Worm (Caenorhabditis elegans) whole organism, L1 larva: ENCODE results near the gene F23D12.3.

Source experiments
- C04F5.9 ChIP-seq: sonication (generic microtip); optimal IDR thresholded peaks from 2 replicates; lab custom pipeline; 2016; ENCODE audit warnings: missing genetic modification characterization, missing compliant biosample characterization
- C34B4.2 ChIP-seq: sonication (generic microtip); optimal IDR thresholded peaks from 2 replicates; lab custom pipeline; 2017; ENCODE audit warnings: mild to moderate bottlenecking, missing genetic modification characterization, missing compliant biosample characterization
- Y116A8C.19 ChIP-seq: sonication (generic microtip); optimal IDR thresholded peaks from 2 replicates; lab custom pipeline; 2016; ENCODE audit warnings: missing compliant biosample characterization, missing genetic modification characterization, borderline replicate concordance
- alr-1 ChIP-seq: fragments of 200-800 bp; sonication (Bioruptor generic); optimal IDR thresholded peaks from 2 replicates; lab custom pipeline; 2018; ENCODE audit warnings: borderline replicate concordance, mild to moderate bottlenecking, missing genetic modification characterization, missing compliant biosample characterization
- ama-1 ChIP-seq: fragments of 150-350 bp; optimal IDR thresholded peaks from 2 replicates; lab custom pipeline; 2014
- blmp-1 ChIP-seq: fragments of 150-350 bp; optimal IDR thresholded peaks from 2 replicates; lab custom pipeline; 2014; ENCODE audit warnings: missing biosample characterization, missing genetic modification characterization
- ceh-63 ChIP-seq: fragments of 200-800 bp; sonication (Bioruptor generic); optimal IDR thresholded peaks from 2 replicates; lab custom pipeline; 2018; ENCODE audit warnings: mild to moderate bottlenecking, missing genetic modification characterization, missing compliant biosample characterization
- ceh-82 ChIP-seq, 3 experiments: fragments of 150-350 bp in 1 of 3; sonication (generic microtip) in 2 of 3; optimal IDR thresholded peaks; 2 replicates each; lab custom pipeline; 2014 to 2017; ENCODE audit warnings: missing biosample characterization in 3 of 3, missing genetic modification characterization in 3 of 3
- ceh-88 ChIP-seq: fragments of 200-800 bp; sonication (Bioruptor generic); IDR thresholded peaks from 2 replicates; pipeline ENCODE4 v1.3.6; 2022; ENCODE audit warnings: missing genetic modification characterization, missing compliant biosample characterization
- ces-1 ChIP-seq: fragments of 150-350 bp; optimal IDR thresholded peaks from 2 replicates; lab custom pipeline; 2014; ENCODE audit warnings: missing biosample characterization, missing genetic modification reagents, missing genetic modification characterization
- dsc-1 ChIP-seq: sonication (generic microtip); optimal IDR thresholded peaks from 2 replicates; lab custom pipeline; 2016; ENCODE audit warnings: mild to moderate bottlenecking, missing genetic modification characterization, missing compliant biosample characterization
- efl-1 ChIP-seq, 4 experiments: fragments of 150-350 bp; optimal IDR thresholded peaks in 3 of 4; peaks in 1 of 4; 1 replicate in 1 of 4; 2 replicates in 3 of 4; lab custom pipeline; 2014; ENCODE audit warnings: missing biosample characterization in 2 of 4, missing genetic modification characterization in 2 of 4, missing genetic modification reagents in 2 of 4
- efl-3 ChIP-seq: fragments of 200-800 bp; sonication (Bioruptor generic); optimal IDR thresholded peaks from 2 replicates; lab custom pipeline; 2018; ENCODE audit warnings: mild to moderate bottlenecking, missing genetic modification characterization, missing compliant biosample characterization
- elt-2 ChIP-seq: sonication (generic microtip); optimal IDR thresholded peaks from 2 replicates; lab custom pipeline; 2016; ENCODE audit warnings: missing genetic modification characterization, mild to moderate bottlenecking, inconsistent platforms, missing compliant biosample characterization, missing genetic modification reagents
- elt-3 ChIP-seq, 6 experiments: fragments of 150-350 bp in 1 of 6; sonication (generic microtip); optimal IDR thresholded peaks; 2 replicates each; lab custom pipeline; 2017 to 2018; ENCODE audit warnings: missing biosample characterization in 6 of 6, missing genetic modification characterization in 6 of 6, inconsistent platforms in 1 of 6
- fkh-8 ChIP-seq: sonication (generic microtip); optimal IDR thresholded peaks from 2 replicates; lab custom pipeline; 2016; ENCODE audit warnings: mild to moderate bottlenecking, missing genetic modification characterization, missing compliant biosample characterization
- isw-1 ChIP-seq: fragments of 200-800 bp; sonication (Bioruptor generic); IDR thresholded peaks from 2 replicates; pipeline ENCODE4 v1.3.6; 2022; ENCODE audit warnings: missing genetic modification characterization, missing compliant biosample characterization
- jun-1 ChIP-seq: fragments of 150-350 bp; optimal IDR thresholded peaks from 2 replicates; lab custom pipeline; 2014; ENCODE audit warnings: missing biosample characterization, missing genetic modification reagents, missing genetic modification characterization
- lin-13 ChIP-seq: fragments of 150-350 bp; optimal IDR thresholded peaks from 2 replicates; lab custom pipeline; 2014; ENCODE audit warnings: missing biosample characterization, missing genetic modification reagents, missing genetic modification characterization
- lin-14 ChIP-seq: fragments of 200-800 bp; sonication (Bioruptor generic); optimal IDR thresholded peaks from 2 replicates; lab custom pipeline; 2018; ENCODE audit warnings: mild to moderate bottlenecking, missing genetic modification characterization, moderate library complexity, missing compliant biosample characterization
- lin-15B ChIP-seq: fragments of 150-350 bp; sonication (generic microtip); optimal IDR thresholded peaks from 3 replicates; lab custom pipeline; 2014; ENCODE audit warnings: missing biosample characterization, missing genetic modification characterization
- lin-35 ChIP-seq, 2 experiments: fragments of 150-350 bp; optimal IDR thresholded peaks; 2 replicates each; lab custom pipeline; 2014; ENCODE audit warnings: missing biosample characterization in 2 of 2, missing genetic modification characterization in 2 of 2, missing genetic modification reagents in 2 of 2
- lin-39 ChIP-seq: fragments of 150-350 bp; optimal IDR thresholded peaks from 2 replicates; lab custom pipeline; 2014; ENCODE audit warnings: missing biosample characterization, missing genetic modification reagents, missing genetic modification characterization
- lir-3 ChIP-seq: sonication (generic microtip); optimal IDR thresholded peaks from 2 replicates; lab custom pipeline; 2016; ENCODE audit warnings: mild to moderate bottlenecking, missing genetic modification characterization, moderate library complexity, missing compliant biosample characterization; ENCODE audit not compliant: poor library complexity
- lsy-2 ChIP-seq, 2 experiments: fragments of 150-350 bp; optimal IDR thresholded peaks; 2 replicates each; lab custom pipeline; 2014; ENCODE audit warnings: missing biosample characterization in 2 of 2, missing genetic modification characterization in 2 of 2
- mdl-1 ChIP-seq, 2 experiments: fragments of 150-350 bp; optimal IDR thresholded peaks; 2 replicates each; lab custom pipeline; 2014 to 2017; ENCODE audit warnings: missing biosample characterization in 2 of 2, missing genetic modification characterization in 2 of 2, inconsistent platforms in 1 of 2
- mef-2 ChIP-seq: fragments of 150-350 bp; optimal IDR thresholded peaks from 2 replicates; lab custom pipeline; 2014; ENCODE audit warnings: missing biosample characterization, missing genetic modification characterization
- nhr-11 ChIP-seq: fragments of 150-350 bp; optimal IDR thresholded peaks from 2 replicates; lab custom pipeline; 2014; ENCODE audit warnings: missing biosample characterization, missing genetic modification characterization
- nhr-19 ChIP-seq: fragments of 200-800 bp; sonication (Bioruptor generic); conservative IDR thresholded peaks from 2 replicates; pipeline ENCODE4 v1.3.6; 2022; ENCODE audit warnings: missing genetic modification characterization, missing compliant biosample characterization
- nhr-20 ChIP-seq: sonication (generic microtip); optimal IDR thresholded peaks from 2 replicates; lab custom pipeline; 2016; ENCODE audit warnings: mild to moderate bottlenecking, missing genetic modification characterization, missing compliant biosample characterization
- nhr-47 ChIP-seq: sonication (generic microtip); optimal IDR thresholded peaks from 2 replicates; lab custom pipeline; 2016; ENCODE audit warnings: mild to moderate bottlenecking, missing genetic modification characterization, moderate library complexity, missing compliant biosample characterization
- nhr-71 ChIP-seq: sonication (generic microtip); optimal IDR thresholded peaks from 2 replicates; lab custom pipeline; 2016; ENCODE audit warnings: mild to moderate bottlenecking, missing genetic modification characterization, moderate library complexity, missing compliant biosample characterization
- nhr-76 ChIP-seq: sonication (generic microtip); optimal IDR thresholded peaks from 2 replicates; lab custom pipeline; 2017; ENCODE audit warnings: missing biosample characterization, missing genetic modification characterization
- nhr-84 ChIP-seq: sonication (generic microtip); optimal IDR thresholded peaks from 2 replicates; lab custom pipeline; 2017; ENCODE audit warnings: missing biosample characterization, missing genetic modification characterization
- nhr-90 ChIP-seq: sonication (generic microtip); optimal IDR thresholded peaks from 2 replicates; lab custom pipeline; 2016; ENCODE audit warnings: mild to moderate bottlenecking, missing genetic modification characterization, missing compliant biosample characterization; ENCODE audit not compliant: poor library complexity
- pag-3 ChIP-seq: sonication (generic microtip); optimal IDR thresholded peaks from 2 replicates; lab custom pipeline; 2017; ENCODE audit warnings: missing genetic modification characterization, mild to moderate bottlenecking, missing compliant biosample characterization, antibody characterized with exemption, borderline replicate concordance; ENCODE audit not compliant: insufficient read depth
- pax-3 ChIP-seq: fragments of 200-800 bp; sonication (Bioruptor generic); optimal IDR thresholded peaks from 2 replicates; lab custom pipeline; 2018; ENCODE audit warnings: mild to moderate bottlenecking, missing genetic modification characterization, moderate library complexity, missing compliant biosample characterization
- pqm-1 ChIP-seq: sonication (generic microtip); optimal IDR thresholded peaks from 3 replicates; lab custom pipeline; 2017; ENCODE audit warnings: missing biosample characterization, missing genetic modification characterization
- rnt-1 ChIP-seq: sonication (generic microtip); optimal IDR thresholded peaks from 2 replicates; lab custom pipeline; 2016; ENCODE audit warnings: mild to moderate bottlenecking, missing genetic modification characterization, moderate library complexity, missing compliant biosample characterization
- snpc-4 ChIP-seq: fragments of 150-350 bp; optimal IDR thresholded peaks from 2 replicates; lab custom pipeline; 2014; ENCODE audit warnings: missing biosample characterization, missing genetic modification characterization
- snu-23 ChIP-seq: sonication (generic microtip); optimal IDR thresholded peaks from 2 replicates; lab custom pipeline; 2016; ENCODE audit warnings: missing genetic modification characterization, missing compliant biosample characterization
- sox-4 ChIP-seq: sonication (generic microtip); optimal IDR thresholded peaks from 2 replicates; lab custom pipeline; 2016; ENCODE audit warnings: missing genetic modification characterization, missing compliant biosample characterization
- swsn-7 ChIP-seq: sonication (generic microtip); optimal IDR thresholded peaks from 2 replicates; lab custom pipeline; 2016; ENCODE audit warnings: missing genetic modification characterization, missing compliant biosample characterization
- tbx-2 ChIP-seq: sonication (generic microtip); optimal IDR thresholded peaks from 2 replicates; lab custom pipeline; 2016; ENCODE audit warnings: missing genetic modification characterization, missing compliant biosample characterization
- tlp-1 ChIP-seq: fragments of 150-350 bp; optimal IDR thresholded peaks from 2 replicates; lab custom pipeline; 2014; ENCODE audit warnings: missing biosample characterization, missing genetic modification characterization
- vab-15 ChIP-seq: sonication (generic microtip); optimal IDR thresholded peaks from 2 replicates; lab custom pipeline; 2017; ENCODE audit warnings: missing genotype, mild to moderate bottlenecking, missing genetic modification characterization, missing compliant biosample characterization
- ztf-11 ChIP-seq, 2 experiments: sonication (generic microtip); optimal IDR thresholded peaks; 2 replicates each; lab custom pipeline; 2016 to 2017; ENCODE audit warnings: missing genetic modification characterization in 2 of 2, missing biosample characterization in 1 of 2, missing compliant biosample characterization in 1 of 2
- ztf-4 ChIP-seq: fragments of 150-350 bp; optimal IDR thresholded peaks from 2 replicates; lab custom pipeline; 2014; ENCODE audit warnings: missing biosample characterization, missing genetic modification characterization

The F23D12.3 gene

ce11 chrX:14478743-14479428, 36.5 kb downstream of the F23D12.3 start, which contains the start of gene M163.11:
Gene M163.11 (plus strand): TSS chrX:14479378.
- peak; percentile 54 for TF ChIP-seq nhr-90 (tag; lab: Kevin White, UChicago)
- TF ChIP-seq nhr-20 (tag; lab: Kevin White, UChicago), result peak; percentile 55
- no peak for TF ChIP-seq nhr-76 (tag; lab: Kevin White, UChicago)
- peak; percentile 6 for TF ChIP-seq lin-14
- peak; percentile 58 for TF ChIP-seq nhr-19 (GFP tag; lab: Robert Waterston, UW)
- TF ChIP-seq isw-1, result no peak
- TF ChIP-seq elt-2 (tag; lab: Kevin White, UChicago), result peak; percentile 24
- TF ChIP-seq nhr-47 (tag; lab: Kevin White, UChicago), result peak; percentile 16
- TF ChIP-seq mdl-1 (tag; optimal IDR thresholded peaks at IDR 0.05; lab: Kevin White, UChicago), result peak in 1 of 2 experiments; percentile 5
- peak in 1 of 6 experiments; percentile 12 for TF ChIP-seq elt-3 (tag; optimal IDR thresholded peaks at IDR 0.05; lab: Kevin White, UChicago)
- TF ChIP-seq ceh-88 (GFP tag; lab: Robert Waterston, UW), result no peak
- TF ChIP-seq pax-3, result no peak
- TF ChIP-seq lin-35 (GFP tag; optimal IDR thresholded peaks at IDR 0.05; lab: Kevin White, UChicago), result peak in 1 of 2 experiments; percentile 40
- TF ChIP-seq snu-23 (GFP tag; lab: Kevin White, UChicago), result peak; percentile 50
- TF ChIP-seq rnt-1 (tag; lab: Kevin White, UChicago), result peak; percentile 55
- no peak for TF ChIP-seq lin-13 (GFP tag; lab: Kevin White, UChicago)
- peak; percentile 63 for TF ChIP-seq nhr-71 (tag; lab: Kevin White, UChicago)
- TF ChIP-seq snpc-4 (tag; lab: Kevin White, UChicago), result peak; percentile 49
- TF ChIP-seq, all 84 proteins: peak for 13

- TF ChIP-seq nhr-84 (tag; lab: Kevin White, UChicago) (no peak), jun-1 (peak; percentile 71), ztf-4 (tag; lab: Kevin White, UChicago) (peak; percentile 57), lin-15B (tag; lab: Kevin White, UChicago) (peak; percentile 43), pag-3 (no peak), lin-39 (tag; lab: Kevin White, UChicago) (peak; percentile 85), ama-1 (lab: Kevin White, UChicago) (no peak), ceh-82 (tag; optimal IDR thresholded peaks at IDR 0.05; lab: Kevin White, UChicago) (peak; percentile 73 to 80 (median 79)), Y116A8C.19 (tag; lab: Kevin White, UChicago) (no peak), vab-15 (tag; lab: Kevin White, UChicago) (no peak), efl-1 (optimal IDR thresholded peaks at IDR 0.05; lab: Kevin White, UChicago) (peak; percentile 66 to 74), efl-1 (GFP tag; optimal IDR thresholded peaks at IDR 0.05 in 1 of 2; lab: Kevin White, UChicago) (peak; percentile 58 to 97), ztf-11 (tag; optimal IDR thresholded peaks at IDR 0.05; lab: Kevin White, UChicago) (peak in 1 of 2 experiments; percentile 71), lir-3 (tag; lab: Kevin White, UChicago) (peak; percentile 44), C34B4.2 (no peak), alr-1 (tag; lab: Kevin White, UChicago) (no peak), blmp-1 (tag; lab: Kevin White, UChicago) (peak; percentile 56), lin-35 (GFP tag; optimal IDR thresholded peaks at IDR 0.05; lab: Kevin White, UChicago) (peak; percentile 72 to 86), C04F5.9 (tag; lab: Kevin White, UChicago) (no peak), mef-2 (tag; lab: Kevin White, UChicago) (no peak), swsn-7 (peak; percentile 93), ceh-88 (GFP tag; lab: Robert Waterston, UW) (0 out of 2 replicates have a peak, but pooled peaks have one; percentile 14), sox-4 (tag; lab: Kevin White, UChicago) (peak; percentile 42), ces-1 (GFP tag; lab: Kevin White, UChicago) (no peak), nhr-11 (tag; lab: Kevin White, UChicago) (peak; percentile 15), tlp-1 (no peak), pqm-1 (tag; lab: Kevin White, UChicago) (no peak), efl-3 (GFP tag; lab: Kevin White, UChicago) (no peak), nhr-20 (tag; lab: Kevin White, UChicago) (peak; percentile 91), lsy-2 (tag; optimal IDR thresholded peaks at IDR 0.05; lab: Kevin White, UChicago) (peak; percentile 79 to 86), ceh-63 (GFP tag; lab: Kevin White, UChicago) (no peak), tbx-2 (peak; percentile 89), nhr-47 (tag; lab: Kevin White, UChicago) (peak; percentile 89), dsc-1 (peak; percentile 83), fkh-8 (tag; lab: Kevin White, UChicago) (peak; percentile 49)
These were observed 37.8 kb downstream of the F23D12.3 start, which contains the start of gene gfi-3 for ce11 chrX:14480248-14480647. Gene gfi-3 (plus strand): TSS chrX:14480572.
